Fruit fly (Drosophila melanogaster) whole organism, prepupa: ENCODE measurements around the gene CG14234.

Experiments
- CG11762 ChIP-seq: fragments of 200-800 bp; sonication (Bioruptor generic); optimal IDR thresholded peaks from 3 replicates; lab custom pipeline; 2016; ENCODE audit warnings: missing biosample characterization, missing genetic modification characterization; ENCODE audit not compliant: insufficient read depth
- CG16779 ChIP-seq: fragments of 200-800 bp; sonication (Bioruptor generic); optimal IDR thresholded peaks from 3 replicates; lab custom pipeline; 2017; ENCODE audit warnings: missing biosample characterization, mild to moderate bottlenecking, missing genetic modification characterization
- CG6808 ChIP-seq: fragments of 200-800 bp; sonication (Bioruptor generic); optimal IDR thresholded peaks from 3 replicates; lab custom pipeline; 2017; ENCODE audit warnings: missing biosample characterization, missing genetic modification characterization, mild to moderate bottlenecking, moderate library complexity, missing genetic modification reagents
- CG6854 ChIP-seq: fragments of 200-800 bp; sonication (Bioruptor generic); optimal IDR thresholded peaks from 2 replicates; lab custom pipeline; 2017; ENCODE audit warnings: missing biosample characterization, mild to moderate bottlenecking, missing genetic modification characterization
- CG8319 ChIP-seq: fragments of 200-800 bp; sonication (Bioruptor generic); optimal IDR thresholded peaks from 3 replicates; lab custom pipeline; 2016; ENCODE audit warnings: missing biosample characterization, missing genetic modification characterization
- Ets96B ChIP-seq: fragments of 200-800 bp; optimal IDR thresholded peaks from 2 replicates; lab custom pipeline; 2019; ENCODE audit warnings: missing biosample characterization, mild to moderate bottlenecking, missing genetic modification characterization, moderate library complexity
- Gug ChIP-seq: fragments of 200-800 bp; sonication (Bioruptor generic); IDR thresholded peaks from 2 replicates; pipeline ENCODE4 v1.3.6; 2022; ENCODE audit warnings: missing biosample characterization, missing genetic modification characterization
- salr ChIP-seq, 2 experiments: fragments of 200-800 bp; sonication (Bioruptor generic); optimal IDR thresholded peaks; 3 replicates each; lab custom pipeline; 2016 to 2018; ENCODE audit warnings: missing biosample characterization in 2 of 2, missing genetic modification characterization in 2 of 2, mild to moderate bottlenecking in 1 of 2

dm6 chrX:19697255-19697877 lies 38.0 kb upstream of the CG14234 start:
- TF ChIP-seq CG6808 (GFP tag; lab: Kevin White, UChicago): no peak
- no peak for TF ChIP-seq CG16779 (tag; lab: Kevin White, UChicago)
- TF ChIP-seq Ets96B (tag; lab: Kevin White, UChicago): no peak
- TF ChIP-seq CG8319 (GFP tag; lab: Kevin White, UChicago): no peak
- peak; percentile 10 for TF ChIP-seq CG6854
- TF ChIP-seq Gug: no peak
- TF ChIP-seq salr (GFP tag; optimal IDR thresholded peaks at IDR 0.05; lab: Kevin White, UChicago): no peak
- no peak for TF ChIP-seq CG11762 (GFP tag; lab: Kevin White, UChicago)
